Worm (Caenorhabditis elegans) whole organism, L2 larva: ENCODE data around the gene ZK470.14.

Source experiments
- nhr-10 ChIP-seq: sonication (generic microtip); optimal IDR thresholded peaks from 2 replicates; lab custom pipeline; 2017; ENCODE audit warnings: missing biosample characterization, missing genetic modification characterization
- nhr-237 ChIP-seq: fragments of 150-350 bp; optimal IDR thresholded peaks from 2 replicates; lab custom pipeline; 2014; ENCODE audit warnings: missing biosample characterization, missing genetic modification characterization
- unc-39 ChIP-seq: fragments of 150-350 bp; optimal IDR thresholded peaks from 2 replicates; lab custom pipeline; 2014; ENCODE audit warnings: missing biosample characterization, missing genetic modification characterization

DNA sequence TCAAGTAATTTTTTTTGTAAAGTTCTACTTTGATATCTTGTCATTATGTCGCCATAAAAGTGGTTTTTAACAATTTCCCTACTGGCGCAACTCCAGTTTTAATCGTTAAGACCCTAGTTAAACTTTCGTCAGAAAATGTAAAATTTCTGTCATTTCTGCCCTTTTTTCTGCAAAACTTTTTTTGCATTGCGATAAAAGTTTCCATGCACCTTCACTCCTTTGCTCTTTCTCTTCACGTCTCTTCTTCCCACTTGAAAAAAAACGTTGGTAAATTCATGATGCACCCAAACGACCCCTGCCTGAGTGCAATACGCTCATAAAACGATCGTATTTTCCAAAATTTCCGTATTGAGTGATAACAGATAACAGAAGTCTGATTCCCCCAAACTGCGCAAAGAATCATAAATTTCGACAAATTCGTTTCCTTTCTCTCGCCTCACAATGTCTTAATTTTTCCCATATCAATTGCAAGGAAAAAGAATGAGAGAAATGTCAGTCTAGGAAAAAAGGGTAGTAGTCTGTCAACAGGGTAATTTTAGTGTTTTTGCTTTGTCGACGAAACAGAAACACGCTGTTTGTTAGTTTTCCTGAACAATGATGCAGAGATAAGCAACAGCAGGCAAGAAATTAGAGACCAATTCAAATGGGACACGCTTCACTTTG is 26.4 kb upstream of the ZK470.14 start:
- TF ChIP-seq nhr-237 (tag; lab: Kevin White, UChicago): no peak
- no peak for TF ChIP-seq unc-39 (tag; lab: Kevin White, UChicago)
- TF ChIP-seq nhr-10 (tag; lab: Kevin White, UChicago): no peak
